Fruit fly (Drosophila melanogaster) whole organism, adult: ENCODE measurements around the gene CG11893.

Source experiments
- Mnt ChIP-seq: fragments of 200-800 bp; sonication (Bioruptor generic); optimal IDR thresholded peaks from 2 replicates; lab custom pipeline; 2016; ENCODE audit warnings: missing biosample characterization, mild to moderate bottlenecking, missing genetic modification characterization
- pad ChIP-seq: fragments of 200-800 bp; sonication (Bioruptor generic); optimal IDR thresholded peaks from 3 replicates; lab custom pipeline; 2017; ENCODE audit warnings: missing biosample characterization, missing genetic modification characterization, mild to moderate bottlenecking, moderate library complexity, missing genetic modification reagents

- TF ChIP-seq Mnt (no peak), pad (no peak)
These were observed 12.6 kb downstream of the CG11893 start, which contains the start of gene CG31370 for dm6 chr3R:25302239-25302638.
